Worm (Caenorhabditis elegans) whole organism, young adult: ENCODE measurements around the gene Y116A8A.150.
A peak's percentile ranks its signal among the peaks of the same experiment; 100 is the strongest.
"Not testable (repeated sequence)": the region's sequence is repeated elsewhere in the genome, so short reads cannot be mapped to it uniquely, and the experiment has no call there.

Source experiments
- B0336.3 ChIP-seq: fragments of 200-800 bp; sonication (Bioruptor generic); IDR thresholded peaks from 2 replicates; pipeline ENCODE4 v1.3.6; 2022; ENCODE audit warnings: missing genetic modification characterization, missing compliant biosample characterization
- F22D6.2 ChIP-seq: sonication (generic microtip); optimal IDR thresholded peaks from 2 replicates; lab custom pipeline; 2016; ENCODE audit warnings: mild to moderate bottlenecking, missing genetic modification characterization, missing compliant biosample characterization
- F23B12.7 ChIP-seq: sonication (generic microtip); optimal IDR thresholded peaks from 2 replicates; lab custom pipeline; 2017; ENCODE audit warnings: missing genetic modification characterization, mild to moderate bottlenecking, missing compliant biosample characterization, antibody characterized with exemption, moderate library complexity; ENCODE audit not compliant: insufficient read depth
- K12H6.12 ChIP-seq: fragments of 200-800 bp; sonication (Bioruptor generic); optimal IDR thresholded peaks from 2 replicates; lab custom pipeline; 2018; ENCODE audit warnings: mild to moderate bottlenecking, missing genetic modification characterization, missing compliant biosample characterization
- Y56A3A.18 ChIP-seq: fragments of 200-800 bp; sonication (Bioruptor generic); IDR thresholded peaks from 2 replicates; pipeline ENCODE4 v1.3.6; 2022; ENCODE audit warnings: missing genetic modification reagents, missing genetic modification characterization, missing compliant biosample characterization
- Y79H2A.3 ChIP-seq: fragments of 200-800 bp; sonication (Bioruptor generic); conservative IDR thresholded peaks from 2 replicates; pipeline ENCODE4 v1.3.6; 2022; ENCODE audit warnings: missing genetic modification reagents, missing genetic modification characterization, missing compliant biosample characterization
- ZK185.1 ChIP-seq: sonication (generic microtip); optimal IDR thresholded peaks from 2 replicates; lab custom pipeline; 2016; ENCODE audit warnings: mild to moderate bottlenecking, missing genetic modification characterization, missing compliant biosample characterization; ENCODE audit not compliant: poor library complexity, severe bottlenecking
- attf-6 ChIP-seq: fragments of 200-800 bp; sonication (Bioruptor generic); IDR thresholded peaks from 2 replicates; pipeline ENCODE4 v1.3.6; 2022; ENCODE audit warnings: missing genetic modification reagents, missing genetic modification characterization, missing compliant biosample characterization
- ceh-100 ChIP-seq: fragments of 200-800 bp; sonication (Bioruptor generic); IDR thresholded peaks from 2 replicates; pipeline ENCODE4 v1.3.6; 2022; ENCODE audit warnings: missing genetic modification reagents, missing genetic modification characterization, missing compliant biosample characterization
- ceh-58 ChIP-seq: fragments of 200-800 bp; sonication (Bioruptor generic); IDR thresholded peaks from 2 replicates; pipeline ENCODE4 v1.3.6; 2022; ENCODE audit warnings: missing genetic modification characterization, missing compliant biosample characterization
- hlh-12 ChIP-seq: sonication (generic microtip); optimal IDR thresholded peaks from 2 replicates; lab custom pipeline; 2016; ENCODE audit warnings: missing genetic modification characterization, missing compliant biosample characterization
- hmg-1.2 ChIP-seq: fragments of 200-800 bp; sonication (Bioruptor generic); IDR thresholded peaks from 2 replicates; pipeline ENCODE4 v1.3.6; 2022; ENCODE audit warnings: missing genetic modification reagents, missing genetic modification characterization, missing compliant biosample characterization
- hrde-1 ChIP-seq: sonication (generic microtip); optimal IDR thresholded peaks from 2 replicates; lab custom pipeline; 2016; ENCODE audit warnings: missing genetic modification characterization, mild to moderate bottlenecking, missing compliant biosample characterization, moderate library complexity, missing genotype, missing genetic modification reagents, borderline replicate concordance
- hsf-1 ChIP-seq: fragments of 200-800 bp; sonication (Bioruptor generic); IDR thresholded peaks from 2 replicates; pipeline ENCODE4 v1.3.6; 2022; ENCODE audit warnings: missing genetic modification reagents, missing genetic modification characterization, missing compliant biosample characterization
- let-526 ChIP-seq: fragments of 200-800 bp; sonication (Bioruptor generic); IDR thresholded peaks from 2 replicates; pipeline ENCODE4 v1.3.6; 2022; ENCODE audit warnings: missing genetic modification reagents, missing genetic modification characterization, missing compliant biosample characterization
- lin-40 ChIP-seq: sonication (generic microtip); optimal IDR thresholded peaks from 2 replicates; lab custom pipeline; 2016; ENCODE audit warnings: missing genetic modification characterization, mild to moderate bottlenecking, missing compliant biosample characterization, missing genotype, missing genetic modification reagents
- madf-10 ChIP-seq: sonication (generic microtip); optimal IDR thresholded peaks from 2 replicates; lab custom pipeline; 2016; ENCODE audit warnings: mild to moderate bottlenecking, missing genetic modification characterization, missing compliant biosample characterization
- madf-3 ChIP-seq: fragments of 200-800 bp; sonication (Bioruptor generic); IDR thresholded peaks from 2 replicates; pipeline ENCODE4 v1.3.6; 2022; ENCODE audit warnings: missing genetic modification reagents, missing genetic modification characterization, missing compliant biosample characterization
- rpc-1 ChIP-seq, 2 experiments: fragments of 150-350 bp in 1 of 2; sonication (generic microtip) in 1 of 2; optimal IDR thresholded peaks; 2 replicates each; lab custom pipeline; 2014 to 2018; ENCODE audit warnings: missing biosample characterization in 1 of 2, missing genetic modification characterization in 1 of 2, missing genetic modification reagents in 1 of 2, missing genotype in 1 of 2
- snpc-4 ChIP-seq, 5 experiments: fragments of 150-350 bp in 1 of 5; sonication (generic microtip) in 4 of 5; optimal IDR thresholded peaks; 2 replicates each; lab custom pipeline; 2014 to 2018; ENCODE audit warnings: missing genetic modification characterization in 5 of 5, missing biosample characterization in 3 of 5, antibody characterized with exemption in 2 of 5, mild to moderate bottlenecking in 2 of 5, missing compliant biosample characterization in 2 of 5, missing genotype in 2 of 5, moderate library complexity in 2 of 5, missing genetic modification reagents in 1 of 5
- sptf-2 ChIP-seq: fragments of 200-800 bp; sonication (Bioruptor generic); optimal IDR thresholded peaks from 2 replicates; lab custom pipeline; 2018; ENCODE audit warnings: mild to moderate bottlenecking, missing genetic modification characterization, missing compliant biosample characterization
- zfh-2 ChIP-seq: fragments of 200-800 bp; sonication (Bioruptor generic); conservative IDR thresholded peaks from 2 replicates; pipeline ENCODE4 v1.3.6; 2022; ENCODE audit warnings: missing genetic modification reagents, missing genetic modification characterization, missing compliant biosample characterization
- zim-3 ChIP-seq: sonication (generic microtip); optimal IDR thresholded peaks from 2 replicates; lab custom pipeline; 2017; ENCODE audit warnings: mild to moderate bottlenecking, missing genetic modification characterization, moderate library complexity, missing compliant biosample characterization
- ztf-22 ChIP-seq: fragments of 200-800 bp; sonication (Bioruptor generic); optimal IDR thresholded peaks from 2 replicates; lab custom pipeline; 2018; ENCODE audit warnings: mild to moderate bottlenecking, missing genetic modification characterization, moderate library complexity, missing compliant biosample characterization
- ztf-6 ChIP-seq: fragments of 200-800 bp; sonication (Bioruptor generic); IDR thresholded peaks from 2 replicates; pipeline ENCODE4 v1.3.6; 2022; ENCODE audit warnings: missing genetic modification reagents, missing genetic modification characterization, missing compliant biosample characterization

The Y116A8A.150 gene

DNA sequence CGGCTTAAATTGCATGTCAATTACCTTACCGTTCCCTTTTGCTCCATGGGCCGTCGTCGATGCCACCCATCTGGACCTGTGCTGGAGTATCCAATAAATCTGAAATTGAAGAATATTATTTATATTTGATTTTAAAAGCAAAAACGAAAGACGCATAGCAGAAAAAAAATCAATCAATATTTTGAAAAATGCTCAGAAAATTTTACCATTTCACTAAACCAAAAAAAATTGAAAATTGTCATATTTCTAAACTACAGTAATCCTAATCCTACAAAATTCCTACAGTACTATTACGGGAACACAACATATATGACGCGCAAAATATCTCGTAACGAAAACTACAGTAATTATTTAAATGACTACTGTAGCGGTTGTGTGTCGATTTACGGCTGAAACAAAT lies at the start of gene Y116A8A.150:
Gene Y116A8A.150 (minus strand): TSS at position 101 of the 400 bp plus-strand sequence.
- not testable (repeated sequence) for TF ChIP-seq zim-3 (tag; lab: Kevin White, UChicago); madf-10 (tag; lab: Kevin White, UChicago); B0336.3 (GFP tag; lab: Robert Waterston, UW)

DNA sequence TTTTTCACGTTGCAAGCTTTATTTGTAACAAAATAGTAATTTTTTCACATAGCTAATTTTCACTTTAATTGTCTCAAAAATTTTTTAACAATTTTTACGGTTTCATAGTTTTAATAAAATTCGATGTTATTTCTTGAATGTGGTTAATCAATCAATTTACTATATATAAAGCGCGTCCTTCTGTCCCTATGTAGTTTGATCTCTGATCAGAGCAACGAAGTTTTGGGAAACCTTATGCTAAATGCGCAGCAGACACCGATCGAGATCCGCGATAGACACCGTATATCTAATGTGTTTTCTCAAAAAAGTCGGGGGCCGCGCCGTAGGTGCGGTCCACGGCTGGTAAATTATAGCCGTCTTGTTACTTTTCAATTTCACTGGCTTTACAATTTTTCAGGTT lies 45.8 kb upstream of the Y116A8A.150 start:
- no peak for TF ChIP-seq snpc-4 (GFP tag; optimal IDR thresholded peaks at IDR 0.05; lab: Kevin White, UChicago)
- peak in 1 of 4 experiments; percentile 52 for TF ChIP-seq snpc-4 (tag; optimal IDR thresholded peaks at IDR 0.05; lab: Kevin White, UChicago)
- TF ChIP-seq attf-6 (GFP tag; lab: Robert Waterston, UW), result peak; percentile 55; the same call in 1 of the 2 replicates
- TF ChIP-seq hlh-12 (tag; lab: Kevin White, UChicago), result no peak

- TF ChIP-seq ceh-100 (peak; percentile 64), hsf-1 (GFP tag; lab: Robert Waterston, UW) (peak; percentile 97), attf-6 (GFP tag; lab: Robert Waterston, UW) (peak; percentile 25; the same call in 1 of the 2 replicates)
Observed at ce11 chrIV:16882414-16882813, 39.6 kb upstream of the Y116A8A.150 start.

DNA sequence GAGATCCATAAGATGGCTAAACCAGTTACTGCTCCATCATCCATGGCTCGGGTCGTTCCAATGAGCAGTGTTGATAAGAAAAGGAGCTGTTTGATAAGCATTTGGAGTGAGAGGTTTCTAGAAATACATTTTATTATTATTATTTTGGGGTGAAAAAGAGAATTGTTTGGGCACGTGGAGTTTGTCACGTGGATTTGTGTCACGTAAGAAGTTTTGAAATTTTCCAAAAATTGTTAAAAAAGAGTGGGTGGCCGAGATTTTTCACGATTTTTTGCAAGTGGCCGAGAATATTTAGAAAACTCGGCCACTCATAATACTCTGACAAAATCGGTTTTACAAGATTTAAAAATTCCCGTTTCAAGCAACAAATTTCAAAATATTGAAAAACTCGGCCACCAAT lies 26.1 kb upstream of the Y116A8A.150 start, which contains the start of gene T06A10.106:
Gene T06A10.106 (minus strand): TSS at position 101 of the 400 bp plus-strand sequence.
- TF ChIP-seq madf-10 (tag; lab: Kevin White, UChicago) (no peak), F23B12.7 (tag; lab: Kevin White, UChicago) (no peak), Y56A3A.18 (GFP tag; lab: Robert Waterston, UW) (no peak), lin-40 (tag; lab: Kevin White, UChicago) (no peak), hrde-1 (tag; lab: Kevin White, UChicago) (no peak), ZK185.1 (tag; lab: Kevin White, UChicago) (no peak), ztf-6 (GFP tag; lab: Robert Waterston, UW) (no peak), rpc-1 (optimal IDR thresholded peaks at IDR 0.05; lab: Kevin White, UChicago) (no peak), rpc-1 (tag; optimal IDR thresholded peaks at IDR 0.05; lab: Kevin White, UChicago) (no peak), K12H6.12 (no peak), F22D6.2 (no peak), ceh-58 (GFP tag; lab: Robert Waterston, UW) (no peak)
- TF ChIP-seq, all 124 proteins: peak for 0

ce11 chrIV:16867223-16867622 lies 24.4 kb upstream of the Y116A8A.150 start, which contains the start of gene T06A10.107:
Gene T06A10.107, plus strand, starts transcription at chrIV:16867523.
- TF ChIP-seq ztf-22 (GFP tag; lab: Kevin White, UChicago), result no peak
- TF ChIP-seq hmg-1.2, result no peak
- TF ChIP-seq sptf-2 (GFP tag; lab: Kevin White, UChicago), result no peak
- peak; percentile 28; the same call in 1 of the 2 replicates for TF ChIP-seq ceh-58 (GFP tag; lab: Robert Waterston, UW)
- TF ChIP-seq let-526 (GFP tag; lab: Robert Waterston, UW), result no peak
- 0 out of 2 replicates have a peak, but pooled peaks have one; percentile 39 for TF ChIP-seq zfh-2 (GFP tag; lab: Robert Waterston, UW)
- no peak for TF ChIP-seq snpc-4 (GFP tag; optimal IDR thresholded peaks at IDR 0.05; lab: Kevin White, UChicago)
- TF ChIP-seq snpc-4 (tag; optimal IDR thresholded peaks at IDR 0.05; lab: Kevin White, UChicago), result peak in 1 of 4 experiments; percentile 25
- TF ChIP-seq, all 124 proteins: peak for 3

DNA sequence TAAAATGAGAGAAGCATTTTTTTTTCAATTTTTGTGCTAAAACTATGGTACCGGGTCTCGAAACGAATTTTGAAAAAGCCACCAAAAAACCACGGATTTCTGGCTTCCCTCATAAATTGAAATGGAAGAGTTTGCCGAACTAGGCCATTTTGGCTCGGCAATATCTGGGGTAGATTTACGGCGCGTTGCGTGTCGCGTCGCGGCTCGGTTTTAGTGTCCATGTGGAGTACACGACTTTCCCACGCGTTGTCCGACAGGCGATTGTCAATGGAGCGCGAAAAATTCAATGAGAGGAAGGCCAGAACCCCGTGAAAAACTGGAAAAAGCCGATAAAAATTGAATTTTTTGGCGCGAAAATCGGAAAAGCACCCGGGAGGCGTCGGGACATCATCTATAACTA lies 23.7 kb upstream of the Y116A8A.150 start:
- TF ChIP-seq snpc-4 (GFP tag; optimal IDR thresholded peaks at IDR 0.05; lab: Kevin White, UChicago), result not testable (repeated sequence)
- peak in 1 of 4 experiments; percentile 79 for TF ChIP-seq snpc-4 (tag; optimal IDR thresholded peaks at IDR 0.05; lab: Kevin White, UChicago)
- TF ChIP-seq attf-6 (GFP tag; lab: Robert Waterston, UW), result peak; percentile 80
- peak; percentile 63; the same call in 1 of the 2 replicates for TF ChIP-seq Y79H2A.3 (GFP tag; lab: Robert Waterston, UW)
- TF ChIP-seq madf-3 (GFP tag; lab: Robert Waterston, UW), result peak; percentile 81
- TF ChIP-seq, all 124 proteins: peak for 4; not testable (repeated sequence) for 120
